Worm (Caenorhabditis elegans) whole organism, mixed stage, embryonic: Measurements from ENCODE around the gene madd-2.

Experiments used
- M03D4.4 ChIP-seq: sonication (generic microtip); optimal IDR thresholded peaks from 2 replicates; lab custom pipeline; 2017; ENCODE audit warnings: mild to moderate bottlenecking, missing genetic modification characterization, missing compliant biosample characterization
- bed-3 ChIP-seq: fragments of 200-800 bp; sonication (Bioruptor generic); optimal IDR thresholded peaks from 3 replicates; lab custom pipeline; 2018; ENCODE audit warnings: mild to moderate bottlenecking, missing genetic modification characterization, moderate library complexity, missing compliant biosample characterization
- ceh-39 ChIP-seq: fragments of 150-350 bp; optimal IDR thresholded peaks from 2 replicates; lab custom pipeline; 2014; ENCODE audit warnings: missing biosample characterization, missing genetic modification characterization
- ceh-83 ChIP-seq: fragments of 200-800 bp; sonication (Bioruptor generic); optimal IDR thresholded peaks from 2 replicates; lab custom pipeline; 2018; ENCODE audit warnings: mild to moderate bottlenecking, missing genetic modification characterization, missing compliant biosample characterization
- ces-1 ChIP-seq: fragments of 150-350 bp; optimal IDR thresholded peaks from 2 replicates; lab custom pipeline; 2014; ENCODE audit warnings: missing biosample characterization, missing genetic modification reagents, missing genetic modification characterization
- cnd-1 ChIP-seq: fragments of 200-800 bp; sonication (Bioruptor generic); optimal IDR thresholded peaks from 2 replicates; lab custom pipeline; 2018; ENCODE audit warnings: mild to moderate bottlenecking, missing genetic modification characterization, missing compliant biosample characterization
- drap-1 ChIP-seq: fragments of 200-800 bp; sonication (Bioruptor generic); optimal IDR thresholded peaks from 3 replicates; lab custom pipeline; 2018; ENCODE audit warnings: mild to moderate bottlenecking, missing genetic modification characterization, missing compliant biosample characterization
- elt-1 ChIP-seq: sonication (generic microtip); optimal IDR thresholded peaks from 2 replicates; lab custom pipeline; 2017; ENCODE audit warnings: missing genetic modification characterization, mild to moderate bottlenecking, missing compliant biosample characterization, antibody characterized with exemption, moderate library complexity, borderline replicate concordance; ENCODE audit not compliant: insufficient read depth
- elt-3 ChIP-seq: fragments of 150-350 bp; optimal IDR thresholded peaks from 2 replicates; lab custom pipeline; 2014; ENCODE audit warnings: missing biosample characterization, missing genetic modification characterization
- ham-2 ChIP-seq: fragments of 200-800 bp; sonication (Bioruptor generic); optimal IDR thresholded peaks from 2 replicates; lab custom pipeline; 2018; ENCODE audit warnings: mild to moderate bottlenecking, missing genetic modification characterization, missing compliant biosample characterization
- hlh-1 ChIP-seq: fragments of 150-350 bp; optimal IDR thresholded peaks from 2 replicates; lab custom pipeline; 2014; ENCODE audit warnings: missing biosample characterization, missing genetic modification reagents, missing genetic modification characterization
- lin-32 ChIP-seq: fragments of 200-800 bp; sonication (Bioruptor generic); optimal IDR thresholded peaks from 2 replicates; lab custom pipeline; 2018; ENCODE audit warnings: mild to moderate bottlenecking, missing genetic modification characterization, missing compliant biosample characterization
- lsy-2 ChIP-seq: fragments of 150-350 bp; optimal IDR thresholded peaks from 2 replicates; lab custom pipeline; 2014; ENCODE audit warnings: missing biosample characterization, missing genetic modification characterization
- mep-1 ChIP-seq: fragments of 150-350 bp; optimal IDR thresholded peaks from 2 replicates; lab custom pipeline; 2017; ENCODE audit warnings: missing biosample characterization, missing genetic modification reagents, missing genetic modification characterization, inconsistent platforms
- mls-2 ChIP-seq: sonication (generic microtip); optimal IDR thresholded peaks from 2 replicates; lab custom pipeline; 2016; ENCODE audit warnings: mild to moderate bottlenecking, missing genetic modification characterization, moderate library complexity, missing compliant biosample characterization
- nhr-12 ChIP-seq: fragments of 150-350 bp; optimal IDR thresholded peaks from 2 replicates; lab custom pipeline; 2014; ENCODE audit warnings: missing biosample characterization, missing genetic modification characterization
- nhr-2 ChIP-seq: fragments of 150-350 bp; optimal IDR thresholded peaks from 2 replicates; lab custom pipeline; 2014; ENCODE audit warnings: missing biosample characterization, missing genetic modification characterization
- nhr-237 ChIP-seq: fragments of 150-350 bp; optimal IDR thresholded peaks from 2 replicates; lab custom pipeline; 2014; ENCODE audit warnings: missing biosample characterization, missing genetic modification characterization
- nhr-28 ChIP-seq: fragments of 150-350 bp; optimal IDR thresholded peaks from 2 replicates; lab custom pipeline; 2014; ENCODE audit warnings: missing biosample characterization, missing genetic modification characterization
- nhr-76 ChIP-seq: sonication (generic microtip); optimal IDR thresholded peaks from 2 replicates; lab custom pipeline; 2017; ENCODE audit warnings: missing biosample characterization, missing genetic modification characterization
- pha-4 ChIP-seq: fragments of 150-350 bp; optimal IDR thresholded peaks from 2 replicates; lab custom pipeline; 2018; ENCODE audit warnings: missing biosample characterization, missing genetic modification reagents, missing genetic modification characterization
- sem-2 ChIP-seq: fragments of 200-800 bp; sonication (Bioruptor generic); optimal IDR thresholded peaks from 2 replicates; lab custom pipeline; 2018; ENCODE audit warnings: mild to moderate bottlenecking, missing genetic modification characterization, missing compliant biosample characterization
- snpc-4 ChIP-seq: fragments of 150-350 bp; optimal IDR thresholded peaks from 2 replicates; lab custom pipeline; 2014; ENCODE audit warnings: missing biosample characterization, missing genetic modification characterization
- sptf-1 ChIP-seq: sonication (generic microtip); optimal IDR thresholded peaks from 2 replicates; lab custom pipeline; 2017; ENCODE audit warnings: mild to moderate bottlenecking, missing genetic modification characterization, moderate library complexity, missing compliant biosample characterization
- unc-120 ChIP-seq: sonication (generic microtip); optimal IDR thresholded peaks from 2 replicates; lab custom pipeline; 2017; ENCODE audit warnings: missing genetic modification characterization, missing compliant biosample characterization; ENCODE audit not compliant: poor library complexity, severe bottlenecking
- unc-39 ChIP-seq: fragments of 150-350 bp; optimal IDR thresholded peaks from 2 replicates; lab custom pipeline; 2014; ENCODE audit warnings: missing biosample characterization, missing genetic modification characterization
- unc-62 ChIP-seq: fragments of 150-350 bp; optimal IDR thresholded peaks from 2 replicates; lab custom pipeline; 2014; ENCODE audit warnings: missing biosample characterization, missing genetic modification reagents, missing genetic modification characterization
- zip-8 ChIP-seq: fragments of 150-350 bp; optimal IDR thresholded peaks from 2 replicates; lab custom pipeline; 2014; ENCODE audit warnings: missing biosample characterization, missing genetic modification characterization

Gene madd-2

DNA sequence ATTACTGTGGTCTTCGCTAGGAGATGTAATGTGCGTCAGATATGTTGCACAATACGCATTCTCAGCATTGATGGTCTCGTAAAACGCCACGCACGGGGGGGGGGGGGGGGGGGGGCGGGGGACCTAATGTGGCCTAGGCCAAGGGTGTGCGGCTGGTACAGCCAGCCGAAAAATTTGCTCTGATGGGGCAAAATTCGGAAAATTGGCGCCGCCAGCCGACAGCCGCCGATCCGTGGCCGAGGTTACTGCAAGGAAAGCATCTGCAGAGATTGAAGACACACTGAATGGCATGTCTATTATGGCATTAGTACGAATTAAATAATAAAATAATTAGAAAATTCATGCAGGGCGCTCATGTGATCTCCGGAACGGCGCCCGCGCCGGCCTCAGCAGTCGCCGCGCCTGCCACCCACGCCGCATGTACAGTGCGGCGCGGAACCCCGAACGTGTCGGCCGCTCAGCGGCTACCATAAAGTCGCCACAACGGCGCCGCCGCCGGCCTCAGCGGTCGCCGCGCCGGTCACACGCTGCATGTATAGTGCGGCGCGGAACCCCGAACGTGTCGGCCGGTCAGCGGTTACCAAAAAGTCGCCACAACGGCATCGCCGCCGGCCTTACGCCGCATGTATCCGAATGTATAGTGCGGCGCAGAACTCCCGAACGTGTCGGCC lies 35.9 kb downstream of the madd-2 start, which contains the start of gene Y50D4A.6:
Y50D4A.6 (minus strand) TSS at position 51 of the 671 bp plus-strand sequence.
- TF ChIP-seq nhr-237 (tag; lab: Kevin White, UChicago) (no peak), nhr-76 (tag; lab: Kevin White, UChicago) (no peak), hlh-1 (tag; lab: Kevin White, UChicago) (no peak), nhr-12 (tag; lab: Kevin White, UChicago) (no peak), bed-3 (no peak), unc-120 (tag; lab: Kevin White, UChicago) (no peak), lin-32 (GFP tag; lab: Kevin White, UChicago) (no peak), sptf-1 (tag; lab: Kevin White, UChicago) (no peak), ces-1 (GFP tag; lab: Kevin White, UChicago) (no peak), ceh-83 (GFP tag; lab: Kevin White, UChicago) (no peak)

DNA sequence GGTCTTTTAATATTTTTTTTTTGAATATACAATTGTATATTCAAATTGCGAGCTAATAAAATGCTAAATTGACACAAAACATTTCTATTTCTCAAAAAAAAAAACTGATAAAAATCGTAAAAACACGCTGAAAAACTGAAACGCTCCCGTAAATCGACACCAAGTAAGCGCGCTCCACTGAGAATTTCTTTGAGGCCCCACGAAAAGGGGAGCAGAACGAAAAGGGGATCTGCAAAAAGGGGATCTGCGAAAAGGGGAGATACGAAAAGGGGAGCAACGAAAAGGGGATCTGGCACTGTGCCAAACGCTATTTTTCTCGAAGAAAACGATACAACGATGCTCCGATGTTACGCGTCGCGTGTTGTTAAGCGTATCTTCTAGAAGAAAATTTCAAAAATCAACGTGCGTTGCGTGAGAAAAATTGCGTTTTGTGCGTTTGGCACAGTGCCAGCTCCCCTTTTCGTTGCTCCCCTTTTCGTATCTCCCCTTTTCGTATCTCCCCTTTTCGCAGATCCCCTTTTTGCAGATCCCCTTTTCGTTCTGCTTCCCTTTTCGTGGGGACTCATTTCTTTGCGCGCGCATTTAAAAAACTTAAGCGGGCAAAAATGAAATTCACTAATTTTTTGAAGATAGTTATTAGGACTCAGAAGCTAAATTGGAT lies 38.1 kb downstream of the madd-2 start:
- TF ChIP-seq mls-2 (tag; lab: Kevin White, UChicago): peak; percentile 54
- peak; percentile 17 for TF ChIP-seq unc-120 (tag; lab: Kevin White, UChicago)
- peak; percentile 75 for TF ChIP-seq sptf-1 (tag; lab: Kevin White, UChicago)
- peak; percentile 4 for TF ChIP-seq mep-1 (tag; lab: Kevin White, UChicago)
- TF ChIP-seq cnd-1 (tag; lab: Kevin White, UChicago): peak; percentile 23
- TF ChIP-seq drap-1 (GFP tag; lab: Kevin White, UChicago): peak; percentile 16
- TF ChIP-seq ces-1 (GFP tag; lab: Kevin White, UChicago): peak; percentile 42

DNA sequence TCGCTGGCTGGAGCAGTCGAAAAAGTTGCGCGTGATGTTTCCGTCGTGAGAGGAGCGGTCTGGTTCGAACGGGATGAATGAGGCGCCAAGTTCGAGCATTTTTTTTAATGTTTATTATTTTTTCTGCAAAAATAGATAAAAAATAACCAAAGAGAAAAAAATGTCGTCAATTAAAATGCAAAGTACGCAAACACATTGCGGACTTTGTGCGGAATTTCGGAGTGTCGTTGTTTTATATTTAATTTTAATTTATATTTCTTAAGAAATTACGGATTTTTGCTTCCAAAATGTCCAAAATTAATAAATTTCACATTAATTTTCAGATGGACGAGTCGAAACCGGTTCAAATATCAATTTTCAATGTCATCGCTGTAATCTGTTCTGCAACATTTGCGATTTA lies 39.3 kb downstream of the madd-2 start, which contains the start of the genes wrb-1 and Y50D4A.4:
wrb-1 (plus strand) TSS at position 78 of the 400 bp plus-strand sequence.
Y50D4A.4 (minus strand) TSS at position 133 of the 400 bp plus-strand sequence.
- TF ChIP-seq ces-1 (GFP tag; lab: Kevin White, UChicago): peak; percentile 91
- TF ChIP-seq ham-2: no peak
- no peak for TF ChIP-seq unc-62 (GFP tag; lab: Kevin White, UChicago)
- no peak for TF ChIP-seq ceh-83 (GFP tag; lab: Kevin White, UChicago)
- no peak for TF ChIP-seq unc-39 (tag; lab: Kevin White, UChicago)
- TF ChIP-seq pha-4 (tag; lab: Kevin White, UChicago): no peak
- peak; percentile 27 for TF ChIP-seq nhr-237 (tag; lab: Kevin White, UChicago)
- no peak for TF ChIP-seq nhr-12 (tag; lab: Kevin White, UChicago)
- peak; percentile 62 for TF ChIP-seq lsy-2 (tag; lab: Kevin White, UChicago)
- TF ChIP-seq sem-2 (GFP tag; lab: Kevin White, UChicago): no peak
- no peak for TF ChIP-seq ceh-39
- no peak for TF ChIP-seq elt-3 (tag; lab: Kevin White, UChicago)
- TF ChIP-seq, all 35 proteins: peak for 3

DNA sequence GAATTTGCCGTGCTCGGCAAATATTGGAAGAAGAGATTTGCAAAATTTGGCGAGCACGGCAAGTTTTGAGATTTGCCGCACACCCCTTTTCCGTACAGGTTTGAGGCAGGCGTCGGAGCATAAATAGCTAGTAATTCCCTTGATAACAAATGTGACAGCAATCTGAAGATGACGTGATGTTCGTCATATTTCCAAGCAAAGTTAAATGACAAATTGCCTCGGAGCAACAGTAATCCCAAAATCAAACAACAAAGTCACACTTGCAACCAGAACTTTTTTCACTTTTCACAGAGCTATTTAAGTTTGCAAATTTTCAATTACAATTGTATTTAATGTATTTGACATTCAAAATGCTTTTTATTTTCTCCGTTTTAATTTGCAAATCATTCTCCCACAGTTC lies 56.0 kb downstream of the madd-2 start, which contains the start of gene F25A2.1:
F25A2.1 (plus strand) TSS at position 301 of the 400 bp plus-strand sequence.
- TF ChIP-seq hlh-1 (tag; lab: Kevin White, UChicago) (no peak), pha-4 (tag; lab: Kevin White, UChicago) (no peak), nhr-12 (tag; lab: Kevin White, UChicago) (no peak), nhr-28 (tag; lab: Kevin White, UChicago) (no peak), snpc-4 (tag; lab: Kevin White, UChicago) (no peak), M03D4.4 (tag; lab: Kevin White, UChicago) (no peak), nhr-2 (tag; lab: Kevin White, UChicago) (no peak), ham-2 (no peak), lin-32 (GFP tag; lab: Kevin White, UChicago) (no peak), elt-1 (no peak), zip-8 (no peak), ceh-39 (no peak), unc-62 (GFP tag; lab: Kevin White, UChicago) (no peak)

DNA sequence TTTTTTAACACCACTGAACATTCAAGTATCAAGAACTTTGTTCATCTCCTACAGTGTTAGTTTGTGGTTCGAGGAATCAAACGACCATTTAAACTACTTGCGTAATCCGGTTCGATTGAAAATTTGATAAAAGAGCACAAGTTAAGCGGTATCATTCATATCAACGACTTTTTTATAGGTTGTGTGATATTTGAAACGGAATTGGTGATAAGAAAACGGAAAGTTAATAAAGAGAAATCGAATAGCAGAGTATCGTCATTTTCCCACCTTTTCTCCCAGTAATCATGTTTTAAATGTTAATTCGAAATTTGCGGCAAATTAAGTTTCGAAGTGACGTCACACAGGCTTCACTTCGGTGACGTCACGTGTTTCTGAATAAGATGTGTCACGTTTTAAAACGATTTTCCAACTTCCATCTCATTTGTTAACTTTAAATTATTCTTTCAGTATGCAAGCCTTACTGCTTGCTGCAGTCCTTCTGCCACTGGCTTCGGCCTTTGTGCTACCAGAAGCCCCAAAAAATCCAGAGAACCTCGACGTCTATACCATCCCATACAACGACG lies 58.9 kb downstream of the madd-2 start, which contains the start of gene T21H3.1:
T21H3.1 (plus strand) TSS at position 448 of the 563 bp plus-strand sequence.
- TF ChIP-seq ces-1 (GFP tag; lab: Kevin White, UChicago) (no peak), lsy-2 (tag; lab: Kevin White, UChicago) (no peak), zip-8 (peak; percentile 45), nhr-76 (tag; lab: Kevin White, UChicago) (no peak), snpc-4 (tag; lab: Kevin White, UChicago) (no peak), M03D4.4 (tag; lab: Kevin White, UChicago) (no peak)
